Fruit fly (Drosophila melanogaster): ENCODE data around the gene SA1.

Gene SA1

DNA sequence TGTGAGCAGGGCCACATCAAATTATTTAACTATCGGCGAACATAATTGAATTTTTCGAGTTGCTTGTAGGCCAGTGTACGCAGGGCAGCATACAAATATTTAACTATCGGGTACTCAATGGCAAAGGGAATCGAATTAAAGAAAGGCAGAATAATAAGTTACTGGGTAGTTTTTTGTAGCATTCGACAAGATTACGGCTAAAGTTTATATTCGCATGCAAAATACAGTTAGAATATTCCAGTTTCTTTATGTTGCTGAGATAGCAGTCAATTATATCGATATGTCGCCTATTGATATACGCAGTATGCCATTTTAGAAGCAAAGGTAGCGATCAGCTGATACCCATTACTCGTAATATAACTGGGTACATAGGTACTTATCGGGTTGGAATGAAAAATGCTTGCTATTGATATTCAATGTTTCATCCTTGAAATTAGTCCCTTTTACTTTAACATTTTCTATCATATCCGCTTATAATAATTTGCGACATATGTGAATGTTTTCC is 17.8 kb downstream of the SA1 start (continued):
- TF ChIP-seq amos (GFP tag; IDR thresholded peaks at IDR 0.05; ENCODE audit: partially characterized antibody) (peak; percentile 75), Eip74EF (GFP tag; optimal IDR thresholded peaks at IDR 0.05) (peak in 1 of 2 experiments; percentile 26), z (GFP tag; IDR thresholded peaks at IDR 0.05) (0 out of 3 replicates have a peak, but pooled peaks have one; percentile 6), CG13123 (GFP tag; optimal IDR thresholded peaks at IDR 0.05) (peak; percentile 27), CG9727 (GFP tag; optimal IDR thresholded peaks at IDR 0.05) (peak; percentile 46), Abd-B (GFP tag; optimal IDR thresholded peaks at IDR 0.05) (no peak), CG6689 (GFP tag; IDR thresholded peaks at IDR 0.05) (peak; percentile 24; the same call in 1 of the 2 replicates), h (optimal IDR thresholded peaks at IDR 0.05) (no peak), jumu (GFP tag; optimal IDR thresholded peaks at IDR 0.05) (peak; percentile 36), Dp (GFP tag; optimal IDR thresholded peaks at IDR 0.05) (no peak), CG4730 (GFP tag; IDR thresholded peaks at IDR 0.05) (no peak), sd (tag; optimal IDR thresholded peaks at IDR 0.05) (peak; percentile 78), Nf-YC (tag; optimal IDR thresholded peaks at IDR 0.05) (peak; percentile 15), CG13775 (GFP tag; optimal IDR thresholded peaks at IDR 0.05) (peak; percentile 54), CG7928 (GFP tag; optimal IDR thresholded peaks at IDR 0.05) (peak; percentile 86), Dref (GFP tag; IDR thresholded peaks at IDR 0.05) (peak; percentile 59), Hsf (GFP tag; optimal IDR thresholded peaks at IDR 0.05) (peak; percentile 59), dimm (GFP tag; IDR thresholded peaks at IDR 0.05) (no peak), NFAT (GFP tag; IDR thresholded peaks at IDR 0.05) (peak; percentile 54), unpg (GFP tag; optimal IDR thresholded peaks at IDR 0.05) (peak; percentile 64), unc-4 (GFP tag; IDR thresholded peaks at IDR 0.05; ENCODE audit: partially characterized antibody) (peak; percentile 70), CG7839 (tag; optimal IDR thresholded peaks at IDR 0.05) (peak; percentile 61), CG18011 (GFP tag; optimal IDR thresholded peaks at IDR 0.05) (peak; percentile 28), tna (GFP tag; IDR thresholded peaks at IDR 0.05; ENCODE audit: partially characterized antibody) (peak; percentile 56; the same call in 1 of the 2 replicates), bigmax (GFP tag; optimal IDR thresholded peaks at IDR 0.05) (peak; percentile 9), Oli (tag; optimal IDR thresholded peaks at IDR 0.05) (peak; percentile 27), lola (GFP tag; optimal IDR thresholded peaks at IDR 0.05) (peak in 1 of 3 experiments; percentile 41), sna (GFP tag; IDR thresholded peaks at IDR 0.05; ENCODE audit: partially characterized antibody) (peak; percentile 91), HmgD (GFP tag; optimal IDR thresholded peaks at IDR 0.05) (peak; percentile 8), maf-S (GFP tag; optimal IDR thresholded peaks at IDR 0.05) (peak; percentile 9), MTF-1 (GFP tag; optimal IDR thresholded peaks at IDR 0.05; ENCODE audit: borderline replicate concordance) (no peak), ERR (GFP tag; optimal IDR thresholded peaks at IDR 0.05) (peak; percentile 54), HLH3B (GFP tag; IDR thresholded peaks at IDR 0.05) (peak; percentile 27; the same call in 1 of the 2 replicates), fd102C (GFP tag; optimal IDR thresholded peaks at IDR 0.05) (no peak), Lhr (GFP tag; optimal IDR thresholded peaks at IDR 0.05) (no peak), D19B (GFP tag; optimal IDR thresholded peaks at IDR 0.05) (peak; percentile 99), shn (GFP tag; optimal IDR thresholded peaks at IDR 0.05) (peak; percentile 38), CG7786 (GFP tag; optimal IDR thresholded peaks at IDR 0.05) (peak; percentile 28), gfzf (GFP tag; optimal IDR thresholded peaks at IDR 0.05) (peak; percentile 1), CG10959 (GFP tag; IDR thresholded peaks at IDR 0.05) (no peak), CG3163 (GFP tag; optimal IDR thresholded peaks at IDR 0.05) (peak; percentile 14), tio (GFP tag; optimal IDR thresholded peaks at IDR 0.05) (no peak), Hr51 (GFP tag; optimal IDR thresholded peaks at IDR 0.05) (peak in 1 of 2 experiments; percentile 36), Dll (GFP tag; IDR thresholded peaks at IDR 0.05; ENCODE audit: partially characterized antibody) (peak; percentile 96), ind (GFP tag; optimal IDR thresholded peaks at IDR 0.05) (peak; percentile 9), onecut (GFP tag; IDR thresholded peaks at IDR 0.05) (peak; percentile 55), ro (GFP tag; IDR thresholded peaks at IDR 0.05) (no peak), sens (GFP tag) (peak; percentile 92), CG5953 (GFP tag; IDR thresholded peaks at IDR 0.05) (peak; percentile 64)

Measured in whole organism, embryonic.